Worm (Caenorhabditis elegans): ENCODE results near the gene best-5.
A peak's percentile ranks its signal among the peaks of the same experiment; 100 is the strongest.

best-5 gene

DNA sequence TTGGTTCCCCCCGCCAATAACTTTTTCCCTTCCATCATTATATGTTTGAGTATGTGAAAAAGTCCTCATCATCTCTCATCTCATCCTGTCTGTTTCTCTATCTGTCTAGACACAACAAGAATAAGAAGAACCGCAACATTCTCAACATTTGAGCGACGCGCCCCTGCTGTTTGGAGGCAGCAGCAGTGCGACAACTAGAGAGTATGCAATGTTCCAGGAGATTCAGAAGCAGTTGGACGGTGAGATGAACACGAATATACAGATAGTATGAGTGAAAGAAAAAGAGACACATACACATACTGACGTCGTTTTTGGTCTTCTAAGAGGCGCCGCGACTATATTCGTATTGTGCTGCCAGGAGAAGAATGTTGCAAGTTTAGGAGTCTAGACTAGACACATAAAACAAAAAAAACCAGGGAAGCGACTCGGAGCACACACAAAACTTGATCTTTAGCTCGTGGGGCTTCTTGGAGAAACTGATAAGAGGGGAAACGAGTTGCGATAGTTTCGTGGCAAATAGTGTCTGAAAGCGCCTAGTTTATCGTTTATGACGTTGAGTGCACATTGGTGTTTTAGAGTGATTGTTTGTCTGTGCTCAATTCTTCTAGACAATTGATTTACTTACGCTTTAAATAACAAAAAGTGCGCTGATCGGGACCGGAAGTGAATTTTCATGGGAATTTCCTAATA, 24.4 kb downstream of the best-5 start (continued):
- TF ChIP-seq fkh-4 (tag; optimal IDR thresholded peaks at IDR 0.05; ENCODE audit: borderline replicate concordance) (no peak), tlp-1 (tag; optimal IDR thresholded peaks at IDR 0.05) (no peak), unc-130 (tag; optimal IDR thresholded peaks at IDR 0.05) (no peak), lir-3 (tag; optimal IDR thresholded peaks at IDR 0.05; ENCODE audit: poor library complexity) (no peak), jun-1 (tag; optimal IDR thresholded peaks at IDR 0.05) (no peak), ceh-82 (tag; optimal IDR thresholded peaks at IDR 0.05) (peak in 2 of 3 experiments; percentile 34), efl-3 (GFP tag; optimal IDR thresholded peaks at IDR 0.05) (no peak), elt-3 (tag; optimal IDR thresholded peaks at IDR 0.05) (peak in 3 of 6 experiments; percentile 0 to 19 (median 15)), skn-1 (tag; optimal IDR thresholded peaks at IDR 0.05) (peak; percentile 26)

DNA sequence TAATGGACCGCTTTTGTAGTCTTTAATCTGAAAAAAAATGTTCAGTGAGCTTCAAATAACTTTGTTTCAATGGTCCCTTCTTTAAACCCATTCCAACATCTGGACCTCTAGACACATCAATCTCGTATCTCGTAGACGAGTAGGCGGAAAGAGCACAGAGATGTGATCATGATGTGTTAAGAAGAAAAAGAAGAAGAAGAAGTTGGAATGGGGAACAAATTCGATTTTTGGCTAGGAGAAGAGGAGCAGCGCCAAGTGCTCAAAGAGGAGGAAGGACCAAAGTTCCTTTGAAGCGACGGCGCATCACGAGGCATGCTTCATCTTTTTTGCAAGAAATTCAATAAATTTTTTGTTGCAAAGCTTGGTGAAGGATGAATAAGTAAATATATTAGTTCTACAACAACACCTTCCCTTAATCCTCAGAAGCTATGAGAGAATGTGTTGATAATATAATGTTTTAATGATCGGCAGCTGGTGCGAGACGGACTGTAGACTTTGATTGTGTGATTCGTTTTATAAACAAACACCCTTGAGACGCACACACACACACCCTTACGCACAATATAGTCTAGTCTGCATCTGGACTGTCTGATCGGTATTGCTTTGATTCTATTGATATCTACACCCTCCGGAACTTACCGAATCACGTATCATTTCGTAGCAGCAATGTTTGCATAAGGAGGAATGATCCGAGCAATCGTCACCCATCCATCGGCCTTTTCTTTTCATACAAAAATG, 25.4 kb downstream of the best-5 start:
- TF ChIP-seq nhr-71 (tag; optimal IDR thresholded peaks at IDR 0.05) (peak; percentile 68), nhr-11 (tag; optimal IDR thresholded peaks at IDR 0.05) (no peak), lin-14 (GFP tag; optimal IDR thresholded peaks at IDR 0.05) (peak; percentile 86), nhr-28 (tag; optimal IDR thresholded peaks at IDR 0.05) (no peak), pqm-1 (tag; optimal IDR thresholded peaks at IDR 0.05) (no peak), nhr-20 (tag; optimal IDR thresholded peaks at IDR 0.05) (peak; percentile 49), nhr-19 (GFP tag; conservative IDR thresholded peaks at IDR 0.05) (peak; percentile 48; the same call in 1 of the 2 replicates), egl-27 (tag; optimal IDR thresholded peaks at IDR 0.05) (no peak), ceh-82 (tag; optimal IDR thresholded peaks at IDR 0.05) (peak in 1 of 3 experiments; percentile 15), unc-130 (tag; optimal IDR thresholded peaks at IDR 0.05) (no peak), ztf-11 (tag; optimal IDR thresholded peaks at IDR 0.05) (no peak), elt-3 (tag; optimal IDR thresholded peaks at IDR 0.05) (peak in 1 of 6 experiments; percentile 10), hlh-4 (tag; optimal IDR thresholded peaks at IDR 0.05) (no peak), rnt-1 (tag; optimal IDR thresholded peaks at IDR 0.05) (peak; percentile 42), aly-2 (tag; optimal IDR thresholded peaks at IDR 0.05) (no peak), ces-1 (GFP tag; optimal IDR thresholded peaks at IDR 0.05) (peak; percentile 20), fkh-10 (GFP tag; optimal IDR thresholded peaks at IDR 0.05) (peak; percentile 93), irx-1 (tag; optimal IDR thresholded peaks at IDR 0.05) (no peak), dsc-1 (tag; optimal IDR thresholded peaks at IDR 0.05) (peak; percentile 56), tlp-1 (tag; optimal IDR thresholded peaks at IDR 0.05) (no peak), lir-3 (tag; optimal IDR thresholded peaks at IDR 0.05; ENCODE audit: poor library complexity) (no peak), Y116A8C.19 (tag; optimal IDR thresholded peaks at IDR 0.05; ENCODE audit: borderline replicate concordance) (no peak)

DNA sequence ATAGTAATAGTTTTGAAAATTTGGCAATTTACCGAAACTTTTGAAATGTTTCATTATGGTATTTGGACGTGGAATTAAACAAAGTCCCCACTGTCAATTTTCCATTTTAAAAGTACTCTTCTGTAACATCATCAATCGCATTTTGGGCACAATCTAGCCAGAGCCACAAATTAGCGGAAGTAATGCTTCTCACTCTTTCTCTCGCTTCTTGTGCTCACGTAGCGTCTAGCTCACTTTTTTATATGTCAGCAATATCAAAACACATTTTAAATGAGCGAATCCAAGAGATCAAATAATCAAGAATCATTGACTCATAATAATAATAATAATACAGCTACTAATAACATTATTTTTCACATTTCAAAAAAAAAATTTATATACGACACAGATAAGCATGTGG, 26.1 kb downstream of the best-5 start:
- TF ChIP-seq nhr-90 (tag; optimal IDR thresholded peaks at IDR 0.05; ENCODE audit: poor library complexity): no peak
- no peak for TF ChIP-seq ama-1 (optimal IDR thresholded peaks at IDR 0.05)
- TF ChIP-seq lin-14 (GFP tag; optimal IDR thresholded peaks at IDR 0.05): peak; percentile 4
- TF ChIP-seq zag-1 (tag; optimal IDR thresholded peaks at IDR 0.05): no peak
- TF ChIP-seq nhr-20 (tag; optimal IDR thresholded peaks at IDR 0.05): no peak
- TF ChIP-seq xbp-1 (tag; optimal IDR thresholded peaks at IDR 0.05): no peak
- no peak for TF ChIP-seq unc-62 (GFP tag; optimal IDR thresholded peaks at IDR 0.05)
- TF ChIP-seq egl-13 (tag; optimal IDR thresholded peaks at IDR 0.05): peak; percentile 15
- peak; percentile 51 for TF ChIP-seq nhr-71 (tag; optimal IDR thresholded peaks at IDR 0.05)
- TF ChIP-seq irx-1 (tag; optimal IDR thresholded peaks at IDR 0.05): no peak
- no peak for TF ChIP-seq snu-23 (GFP tag; optimal IDR thresholded peaks at IDR 0.05)
- TF ChIP-seq efl-3 (GFP tag; optimal IDR thresholded peaks at IDR 0.05): no peak
- TF ChIP-seq ceh-90 (tag; optimal IDR thresholded peaks at IDR 0.05): no peak
- no peak for TF ChIP-seq nhr-28 (tag; optimal IDR thresholded peaks at IDR 0.05)
- no peak for TF ChIP-seq elt-3 (tag; optimal IDR thresholded peaks at IDR 0.05)
- no peak for TF ChIP-seq aly-2 (tag; optimal IDR thresholded peaks at IDR 0.05)
- no peak for TF ChIP-seq F16B12.6 (tag; optimal IDR thresholded peaks at IDR 0.05)
- TF ChIP-seq C34B4.2 (tag; optimal IDR thresholded peaks at IDR 0.05): no peak
- TF ChIP-seq unc-98 (GFP tag; IDR thresholded peaks at IDR 0.05): no peak
- no peak for TF ChIP-seq nhr-12 (tag; optimal IDR thresholded peaks at IDR 0.05)
- no peak for TF ChIP-seq ceh-82 (tag; optimal IDR thresholded peaks at IDR 0.05)
- peak; percentile 6 for TF ChIP-seq jun-1 (tag; optimal IDR thresholded peaks at IDR 0.05)
- TF ChIP-seq vab-15 (tag; optimal IDR thresholded peaks at IDR 0.05): no peak
- peak; percentile 12 for TF ChIP-seq ceh-8 (GFP tag; optimal IDR thresholded peaks at IDR 0.05)
- TF ChIP-seq mep-1 (tag; optimal IDR thresholded peaks at IDR 0.05): no peak
- TF ChIP-seq fkh-8 (tag; optimal IDR thresholded peaks at IDR 0.05): peak; percentile 72
- TF ChIP-seq skn-1 (tag; optimal IDR thresholded peaks at IDR 0.05): no peak
- no peak for TF ChIP-seq mdl-1 (tag; optimal IDR thresholded peaks at IDR 0.05)
- no peak for TF ChIP-seq grh-1 (GFP tag; IDR thresholded peaks at IDR 0.05)
- TF ChIP-seq sup-37 (GFP tag; optimal IDR thresholded peaks at IDR 0.05): no peak

All from whole organism, L1 larva.